Fruit fly (Drosophila melanogaster) whole organism, embryonic: ENCODE results near the gene MED18.

Experiments
- CG11504 ChIP-seq: fragments of 200-800 bp; sonication (Bioruptor generic); optimal IDR thresholded peaks from 3 replicates; lab custom pipeline; 2019; ENCODE audit warnings: missing biosample characterization, mild to moderate bottlenecking, missing genetic modification characterization, moderate library complexity
- CG14965 ChIP-seq: fragments of 200-800 bp; sonication (Bioruptor generic); optimal IDR thresholded peaks from 2 replicates; lab custom pipeline; 2016; ENCODE audit warnings: missing biosample characterization, missing genetic modification characterization, borderline replicate concordance
- CG1529 ChIP-seq: fragments of 200-800 bp; sonication (Bioruptor generic); optimal IDR thresholded peaks from 3 replicates; lab custom pipeline; 2018; ENCODE audit warnings: missing biosample characterization, missing genetic modification characterization
- CG1602 ChIP-seq: fragments of 200-800 bp; sonication (Bioruptor generic); optimal IDR thresholded peaks from 3 replicates; lab custom pipeline; 2016; ENCODE audit warnings: missing biosample characterization, missing genetic modification characterization
- CG18599 ChIP-seq: fragments of 200-800 bp; sonication (Bioruptor generic); optimal IDR thresholded peaks from 3 replicates; lab custom pipeline; 2017; ENCODE audit warnings: missing biosample characterization, missing genetic modification characterization, mild to moderate bottlenecking, moderate library complexity, missing genetic modification reagents
- CG2120 ChIP-seq: fragments of 200-800 bp; sonication (Bioruptor generic); optimal IDR thresholded peaks from 3 replicates; lab custom pipeline; 2016; ENCODE audit warnings: missing biosample characterization, missing genetic modification characterization
- CG2202 ChIP-seq: fragments of 200-800 bp; sonication (Bioruptor generic); optimal IDR thresholded peaks from 2 replicates; lab custom pipeline; 2018; ENCODE audit warnings: missing biosample characterization, mild to moderate bottlenecking, missing genetic modification characterization
- CG2678 ChIP-seq: fragments of 200-800 bp; sonication (Bioruptor generic); optimal IDR thresholded peaks from 3 replicates; lab custom pipeline; 2019; ENCODE audit warnings: missing biosample characterization, mild to moderate bottlenecking, missing genetic modification characterization, moderate library complexity
- CG31441 ChIP-seq: fragments of 200-800 bp; sonication (Bioruptor generic); IDR thresholded peaks from 2 replicates; pipeline ENCODE4 v1.3.6; 2022; ENCODE audit warnings: missing biosample characterization, missing genetic modification characterization
- CG32532 ChIP-seq: fragments of 200-800 bp; sonication (Bioruptor generic); IDR thresholded peaks from 2 replicates; pipeline ENCODE4 v1.3.6; 2022; ENCODE audit warnings: missing biosample characterization, missing genetic modification characterization
- CG32772 ChIP-seq: fragments of 200-800 bp; sonication (Bioruptor generic); IDR thresholded peaks from 2 replicates; pipeline ENCODE4 v1.3.6; 2022; ENCODE audit warnings: missing biosample characterization, missing genetic modification characterization
- CG7839 ChIP-seq: fragments of 200-800 bp; sonication (Bioruptor generic); optimal IDR thresholded peaks from 3 replicates; lab custom pipeline; 2018; ENCODE audit warnings: missing biosample characterization, mild to moderate bottlenecking, missing genetic modification characterization, moderate library complexity
- CG8765 ChIP-seq: fragments of 200-800 bp; sonication (Bioruptor generic); IDR thresholded peaks from 2 replicates; pipeline ENCODE4 v1.3.6; 2022; ENCODE audit warnings: missing biosample characterization, missing genetic modification characterization
- CoRest ChIP-seq: fragments of 200-800 bp; sonication (Bioruptor generic); optimal IDR thresholded peaks from 3 replicates; lab custom pipeline; 2018; ENCODE audit warnings: missing biosample characterization, mild to moderate bottlenecking, missing genetic modification characterization, moderate library complexity
- D19A ChIP-seq: fragments of 200-800 bp; optimal IDR thresholded peaks from 3 replicates; lab custom pipeline; 2019; ENCODE audit warnings: missing biosample characterization, mild to moderate bottlenecking, missing genetic modification characterization, moderate library complexity
- Doc3 ChIP-seq: fragments of 200-800 bp; sonication (Bioruptor generic); IDR thresholded peaks from 3 replicates; pipeline ENCODE4 v1.3.6; 2022; ENCODE audit warnings: missing biosample characterization, missing genetic modification characterization; ENCODE audit not compliant: partially characterized antibody
- Drgx ChIP-seq: fragments of 200-800 bp; sonication (Bioruptor generic); IDR thresholded peaks from 2 replicates; pipeline ENCODE4 v1.3.6; 2022; ENCODE audit warnings: missing biosample characterization, missing genetic modification characterization
- Ets65A ChIP-seq: fragments of 200-800 bp; sonication (Bioruptor generic); peaks from one replicate; lab custom pipeline; 2016; ENCODE audit warnings: missing biosample characterization, missing genetic modification characterization
- Gug ChIP-seq: fragments of 200-800 bp; sonication (Bioruptor generic); IDR thresholded peaks from 4 replicates; pipeline ENCODE4 v1.3.6; 2022; ENCODE audit warnings: missing biosample characterization, missing genetic modification characterization
- HLH4C ChIP-seq: fragments of 200-800 bp; sonication (Bioruptor generic); IDR thresholded peaks from 3 replicates; pipeline ENCODE4 v1.3.6; 2022; ENCODE audit warnings: missing biosample characterization, missing genetic modification characterization; ENCODE audit not compliant: partially characterized antibody
- Hr51 ChIP-seq, 2 experiments: fragments of 200-800 bp; sonication (Bioruptor generic); optimal IDR thresholded peaks; 2 replicates in 1 of 2; 3 replicates in 1 of 2; lab custom pipeline; 2016 to 2018; ENCODE audit warnings: missing biosample characterization in 2 of 2, missing genetic modification characterization in 2 of 2, mild to moderate bottlenecking in 1 of 2, moderate library complexity in 1 of 2
- Hr78 ChIP-seq, 2 experiments: fragments of 200-800 bp in 1 of 2; fragments of >200 bp in 1 of 2; sonication (Bioruptor generic) in 1 of 2; optimal IDR thresholded peaks; 2 replicates each; lab custom pipeline; 2017 to 2019; ENCODE audit warnings: missing biosample characterization in 2 of 2, missing genetic modification characterization in 2 of 2, mild to moderate bottlenecking in 1 of 2, moderate library complexity in 1 of 2
- Med ChIP-seq: fragments of 200-800 bp; sonication (Bioruptor generic); peaks from one replicate; lab custom pipeline; 2016; ENCODE audit warnings: missing biosample characterization, missing genetic modification characterization, mild to moderate bottlenecking, inconsistent platforms, moderate library complexity
- Poxn ChIP-seq: fragments of 200-800 bp; sonication (Bioruptor generic); IDR thresholded peaks from 2 replicates; pipeline ENCODE4 v1.3.6; 2022; ENCODE audit warnings: missing biosample characterization, missing genetic modification characterization
- TFAM ChIP-seq: fragments of 200-800 bp; sonication (Bioruptor generic); optimal IDR thresholded peaks from 2 replicates; lab custom pipeline; 2017; ENCODE audit warnings: missing biosample characterization, missing genetic modification characterization, inconsistent platforms
- abd-A ChIP-seq: fragments of 200-800 bp; sonication (Bioruptor generic); optimal IDR thresholded peaks from 3 replicates; lab custom pipeline; 2019; ENCODE audit warnings: missing biosample characterization, mild to moderate bottlenecking, missing genetic modification characterization, moderate library complexity
- bsh ChIP-seq, 2 experiments: fragments of 200-800 bp; sonication (Bioruptor generic); optimal IDR thresholded peaks; 2 replicates each; lab custom pipeline; 2017 to 2018; ENCODE audit warnings: mild to moderate bottlenecking in 2 of 2, missing biosample characterization in 2 of 2, missing genetic modification characterization in 2 of 2, moderate library complexity in 1 of 2
- crp ChIP-seq, 2 experiments: fragments of 200-800 bp; sonication (Bioruptor generic); optimal IDR thresholded peaks; 2 replicates in 1 of 2; 3 replicates in 1 of 2; lab custom pipeline; 2017; ENCODE audit warnings: missing biosample characterization in 2 of 2, missing genetic modification characterization in 2 of 2, mild to moderate bottlenecking in 1 of 2, moderate library complexity in 1 of 2
- dmrt99B ChIP-seq: fragments of 200-800 bp; sonication (Bioruptor generic); optimal IDR thresholded peaks from 2 replicates; lab custom pipeline; 2018; ENCODE audit warnings: missing biosample characterization, mild to moderate bottlenecking, missing genetic modification characterization, moderate library complexity
- fd96Cb ChIP-seq: fragments of 200-800 bp; sonication (Bioruptor generic); optimal IDR thresholded peaks from 2 replicates; lab custom pipeline; 2018; ENCODE audit warnings: missing biosample characterization, mild to moderate bottlenecking, missing genetic modification characterization, moderate library complexity
- gem ChIP-seq: fragments of 200-800 bp; sonication (Bioruptor generic); optimal IDR thresholded peaks from 2 replicates; lab custom pipeline; 2019; ENCODE audit warnings: missing biosample characterization, mild to moderate bottlenecking, missing genetic modification characterization, moderate library complexity
- hkb ChIP-seq, 2 experiments: fragments of 200-800 bp in 1 of 2; fragments of >200 bp in 1 of 2; sonication (Bioruptor generic) in 1 of 2; IDR thresholded peaks in 1 of 2; optimal IDR thresholded peaks in 1 of 2; 2 replicates each; pipeline versions ENCODE4 v1.3.6 to Lab custom; 2017 to 2022; ENCODE audit warnings: missing biosample characterization in 1 of 2, missing genetic modification characterization in 1 of 2
- nom ChIP-seq: fragments of 200-800 bp; sonication (Bioruptor generic); optimal IDR thresholded peaks from 2 replicates; lab custom pipeline; 2017; ENCODE audit warnings: missing biosample characterization, missing genetic modification characterization, mild to moderate bottlenecking, moderate library complexity, missing genetic modification reagents
- org-1 ChIP-seq: fragments of 200-800 bp; sonication (Bioruptor generic); optimal IDR thresholded peaks from 2 replicates; lab custom pipeline; 2017; ENCODE audit warnings: missing biosample characterization, missing genetic modification characterization
- pan ChIP-seq, 4 experiments: fragments of >200 bp in 3 of 4; fragments of 200-800 bp in 1 of 4; sonication (Bioruptor generic) in 1 of 4; optimal IDR thresholded peaks in 3 of 4; IDR thresholded peaks in 1 of 4; 2 replicates each; pipeline versions ENCODE4 v1.3.6 to Lab custom; 2017 to 2022; ENCODE audit warnings: missing biosample characterization in 2 of 4, missing genetic modification characterization in 2 of 4, mixed read lengths in 1 of 4
- phol ChIP-seq: fragments of 200-800 bp; sonication (Bioruptor generic); optimal IDR thresholded peaks from 3 replicates; lab custom pipeline; 2018; ENCODE audit warnings: missing biosample characterization, mild to moderate bottlenecking, missing genetic modification characterization, moderate library complexity
- prd ChIP-seq, 3 experiments: fragments of >200 bp in 2 of 3; fragments of 200-800 bp in 1 of 3; sonication (Bioruptor generic) in 1 of 3; optimal IDR thresholded peaks in 2 of 3; IDR thresholded peaks in 1 of 3; 2 replicates in 2 of 3; 3 replicates in 1 of 3; pipeline versions ENCODE4 v1.3.6 to Lab custom; 2017 to 2022; ENCODE audit warnings: missing biosample characterization in 1 of 3, missing genetic modification characterization in 1 of 3
- row ChIP-seq: fragments of 200-800 bp; sonication (Bioruptor generic); IDR thresholded peaks from 3 replicates; pipeline ENCODE4 v1.3.6; 2022; ENCODE audit warnings: missing biosample characterization, missing genetic modification characterization
- sisA ChIP-seq: fragments of 200-800 bp; sonication (Bioruptor generic); IDR thresholded peaks from 2 replicates; pipeline ENCODE4 v1.3.6; 2022; ENCODE audit warnings: missing biosample characterization, missing genetic modification characterization
- slbo ChIP-seq: fragments of 200-800 bp; sonication (Bioruptor generic); IDR thresholded peaks from 2 replicates; pipeline ENCODE4 v1.3.6; 2022; ENCODE audit warnings: missing biosample characterization, missing genetic modification characterization
- vnd ChIP-seq: fragments of 200-800 bp; sonication (Bioruptor generic); IDR thresholded peaks from 3 replicates; pipeline ENCODE4 v1.3.6; 2022; ENCODE audit warnings: missing biosample characterization, missing genetic modification characterization; ENCODE audit not compliant: partially characterized antibody

MED18 gene

DNA sequence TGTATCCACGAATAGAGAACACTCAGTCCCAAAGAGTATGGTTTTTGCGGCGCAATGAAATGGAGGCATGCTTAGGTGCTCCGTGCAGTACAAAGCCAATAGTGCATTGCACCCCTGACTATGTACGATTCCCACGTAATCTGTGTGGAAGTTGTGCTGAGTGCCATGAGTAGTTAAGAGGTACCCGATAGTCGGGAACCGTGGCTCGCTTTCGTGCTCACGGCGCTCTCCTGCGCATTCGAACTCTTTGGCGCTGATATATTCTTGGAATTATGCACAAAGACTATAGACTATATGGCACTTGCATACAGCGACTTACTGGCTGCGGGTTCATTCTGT lies 41.1 kb upstream of the MED18 start (continued):
- no peak for TF ChIP-seq sisA (GFP tag; lab: Robert Waterston, UW)
- TF ChIP-seq prd (optimal IDR thresholded peaks at IDR 0.05; lab: Kevin White, UChicago), result no peak
- peak; percentile 30; the same call in 1 of the 3 replicates for TF ChIP-seq prd (GFP tag; IDR thresholded peaks at IDR 0.05; lab: Robert Waterston, UW)
- peak; percentile 62 for TF ChIP-seq nom (GFP tag; lab: Kevin White, UChicago)
- TF ChIP-seq TFAM (GFP tag; lab: Kevin White, UChicago), result no peak
- no peak for TF ChIP-seq D19A (tag; lab: Kevin White, UChicago)
- TF ChIP-seq CG32772, result peak; percentile 32; the same call in 1 of the 2 replicates
- TF ChIP-seq org-1 (GFP tag; lab: Kevin White, UChicago), result peak; percentile 4
- TF ChIP-seq HLH4C (GFP tag; lab: Robert Waterston, UW), result 0 out of 3 replicates have a peak, but pooled peaks have one; percentile 46
- no peak for TF ChIP-seq fd96Cb (tag; lab: Kevin White, UChicago)
- TF ChIP-seq Hr51 (GFP tag; optimal IDR thresholded peaks at IDR 0.05; lab: Kevin White, UChicago), result no peak
- no peak for TF ChIP-seq CG1602
- TF ChIP-seq CG32532 (GFP tag; lab: Robert Waterston, UW), result no peak
- TF ChIP-seq abd-A (tag; lab: Kevin White, UChicago), result no peak
- TF ChIP-seq Gug (GFP tag; lab: Robert Waterston, UW), result peak; percentile 12; the same call in 1 of the 4 replicates
- TF ChIP-seq CG7839, result peak; percentile 35
- peak; percentile 28 for TF ChIP-seq CG2120 (GFP tag; lab: Kevin White, UChicago)
- peak; percentile 44 for TF ChIP-seq CG18599
- TF ChIP-seq gem (tag; lab: Kevin White, UChicago), result peak; percentile 25
- TF ChIP-seq phol (tag; lab: Kevin White, UChicago), result peak; percentile 5
- TF ChIP-seq CG14965 (GFP tag; lab: Kevin White, UChicago), result no peak

DNA sequence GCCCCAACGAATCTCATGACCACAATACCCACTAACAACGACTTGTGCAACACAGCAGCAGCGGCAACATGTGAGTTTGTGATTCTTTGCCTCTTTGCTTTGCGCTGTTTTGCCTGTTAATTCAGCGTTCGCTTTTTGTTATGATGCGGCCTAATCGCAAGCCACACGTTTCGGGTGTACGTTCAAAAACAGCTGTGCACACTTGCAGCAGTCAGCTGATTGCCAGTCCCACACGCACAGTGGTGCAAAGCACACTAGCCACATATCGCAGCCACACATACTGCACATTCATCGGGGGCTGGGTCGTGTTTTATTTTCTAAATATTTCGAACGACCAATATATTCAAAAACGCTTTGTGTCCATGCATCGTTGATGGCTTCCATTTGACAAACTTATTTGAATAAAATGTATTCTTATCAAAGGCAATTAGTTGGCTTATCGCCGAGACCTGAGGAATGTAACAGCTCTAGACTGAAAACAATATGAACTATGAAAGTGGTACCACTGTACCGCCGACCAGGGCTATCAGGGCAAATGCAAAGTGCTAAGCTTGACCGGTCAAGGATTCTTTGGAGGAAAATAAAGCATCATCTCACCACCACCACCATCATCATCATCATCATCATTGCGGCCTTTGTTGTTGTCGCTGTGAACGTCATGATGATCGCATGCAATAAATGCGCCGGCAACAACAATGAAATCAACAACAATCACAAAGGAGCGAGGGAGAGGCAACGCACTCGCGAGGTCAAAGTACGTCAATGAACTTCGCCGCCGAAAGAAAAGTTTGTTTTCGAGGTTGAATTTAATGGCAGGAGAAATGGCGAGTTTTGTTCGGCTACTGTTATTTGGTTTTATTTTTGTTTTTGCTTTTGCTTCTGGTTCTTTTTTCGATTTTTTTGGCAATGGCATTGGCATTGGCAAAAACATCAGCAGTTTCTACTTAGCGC lies 39.5 kb upstream of the MED18 start:
- no peak for TF ChIP-seq bsh (GFP tag; optimal IDR thresholded peaks at IDR 0.05; lab: Kevin White, UChicago)
- no peak for TF ChIP-seq CG31441
- TF ChIP-seq Doc3, result no peak
- no peak for TF ChIP-seq CG8765 (GFP tag; lab: Robert Waterston, UW)
- TF ChIP-seq CG7839, result peak; percentile 3
- no peak for TF ChIP-seq pan (optimal IDR thresholded peaks at IDR 0.05; lab: Kevin White, UChicago)
- peak in 1 of 2 experiments; percentile 21 for TF ChIP-seq pan (GFP tag; optimal IDR thresholded peaks at IDR 0.05 in 1 of 2, IDR thresholded peaks at IDR 0.05 in 1 of 2)
- no peak for TF ChIP-seq hkb (optimal IDR thresholded peaks at IDR 0.05; lab: Kevin White, UChicago)
- TF ChIP-seq hkb (GFP tag; IDR thresholded peaks at IDR 0.05; lab: Robert Waterston, UW), result no peak
- 0 out of 3 replicates have a peak, but pooled peaks have one; percentile 11 for TF ChIP-seq row (GFP tag; lab: Robert Waterston, UW)
- TF ChIP-seq vnd (GFP tag; lab: Robert Waterston, UW), result no peak
- no peak for TF ChIP-seq CG2202 (tag; lab: Kevin White, UChicago)
- TF ChIP-seq CG2678 (tag; lab: Kevin White, UChicago), result peak; percentile 1
- no peak for TF ChIP-seq Poxn (GFP tag; lab: Robert Waterston, UW)
- TF ChIP-seq slbo (GFP tag; lab: Robert Waterston, UW), result 0 out of 2 replicates have a peak, but pooled peaks have one; percentile 4
- TF ChIP-seq dmrt99B, result peak; percentile 3
- TF ChIP-seq Ets65A (GFP tag; lab: Kevin White, UChicago), result peak; percentile 91
- peak; percentile 40 for TF ChIP-seq Med (GFP tag; lab: Kevin White, UChicago)
- peak in 1 of 2 experiments; percentile 14 for TF ChIP-seq Hr78 (GFP tag; optimal IDR thresholded peaks at IDR 0.05; lab: Kevin White, UChicago)
- TF ChIP-seq CoRest, result no peak
- peak; percentile 25 for TF ChIP-seq CG11504 (tag; lab: Kevin White, UChicago)
- no peak for TF ChIP-seq CG1529 (GFP tag; lab: Kevin White, UChicago)
- peak in 1 of 2 experiments; percentile 35 for TF ChIP-seq crp (GFP tag; optimal IDR thresholded peaks at IDR 0.05; lab: Kevin White, UChicago)
- TF ChIP-seq Drgx (GFP tag; lab: Robert Waterston, UW), result peak; percentile 39
